Worm (Caenorhabditis elegans): ENCODE data around the gene F19B10.3.

- TF ChIP-seq him-1 (tag; optimal IDR thresholded peaks at IDR 0.05), result no peak
- TF ChIP-seq dao-5 (tag; optimal IDR thresholded peaks at IDR 0.05), result no peak
These were observed 43.7 kb upstream of the F19B10.3 start for ce11 chrII:3620862-3621261.
